Worm (Caenorhabditis elegans) whole organism, L4 larva: ENCODE results near the gene F32D8.1.

Source experiments
- F26F4.8 ChIP-seq: fragments of 200-800 bp; sonication (Bioruptor generic); conservative IDR thresholded peaks from 2 replicates; pipeline ENCODE4 v1.3.6; 2022; ENCODE audit warnings: missing genetic modification characterization, missing compliant biosample characterization
- F37D6.2 ChIP-seq: sonication (generic microtip); optimal IDR thresholded peaks from 2 replicates; lab custom pipeline; 2016; ENCODE audit warnings: mild to moderate bottlenecking, missing genetic modification characterization, missing compliant biosample characterization
- Y5F2A.4 ChIP-seq: fragments of 200-800 bp; sonication (Bioruptor generic); optimal IDR thresholded peaks from 2 replicates; lab custom pipeline; 2018; ENCODE audit warnings: mild to moderate bottlenecking, missing genetic modification characterization, missing compliant biosample characterization
- ZK337.2 ChIP-seq: fragments of 200-800 bp; sonication (Bioruptor generic); IDR thresholded peaks from 2 replicates; pipeline ENCODE4 v1.3.6; 2022; ENCODE audit warnings: missing genetic modification reagents, missing genetic modification characterization, missing compliant biosample characterization
- ZK546.5 ChIP-seq, 2 experiments: sonication (generic microtip); optimal IDR thresholded peaks; 2 replicates each; lab custom pipeline; 2017; ENCODE audit warnings: missing biosample characterization in 2 of 2, missing genetic modification characterization in 2 of 2
- aha-1 ChIP-seq: fragments of 150-350 bp; peaks from one replicate; lab custom pipeline; 2014; ENCODE audit warnings: missing biosample characterization, missing genetic modification characterization
- aly-2 ChIP-seq: sonication (generic microtip); optimal IDR thresholded peaks from 2 replicates; lab custom pipeline; 2018; ENCODE audit warnings: missing biosample characterization, missing genetic modification characterization
- ama-1 ChIP-seq: fragments of 150-350 bp; optimal IDR thresholded peaks from 2 replicates; lab custom pipeline; 2014; ENCODE audit warnings: inconsistent platforms, mixed read lengths
- ceh-20 ChIP-seq: fragments of 200-800 bp; sonication (Bioruptor generic); IDR thresholded peaks from 2 replicates; pipeline ENCODE4 v1.3.6; 2022; ENCODE audit warnings: missing genetic modification reagents, missing genetic modification characterization, missing compliant biosample characterization
- ceh-28 ChIP-seq: fragments of 150-350 bp; optimal IDR thresholded peaks from 2 replicates; lab custom pipeline; 2014; ENCODE audit warnings: missing biosample characterization, missing genetic modification reagents, missing genetic modification characterization
- cey-2 ChIP-seq: sonication (generic microtip); optimal IDR thresholded peaks from 3 replicates; lab custom pipeline; 2017; ENCODE audit warnings: missing genetic modification characterization, mild to moderate bottlenecking, missing compliant biosample characterization, antibody characterized with exemption, borderline replicate concordance; ENCODE audit not compliant: insufficient read depth
- daf-12 ChIP-seq: fragments of 150-350 bp; optimal IDR thresholded peaks from 2 replicates; lab custom pipeline; 2014; ENCODE audit warnings: missing biosample characterization, missing genetic modification reagents, missing genetic modification characterization
- daf-16 ChIP-seq, 3 experiments: sonication (generic microtip); optimal IDR thresholded peaks; 2 replicates each; lab custom pipeline; 2016 to 2017; ENCODE audit warnings: missing genetic modification characterization in 3 of 3, missing genetic modification reagents in 3 of 3, mild to moderate bottlenecking in 2 of 3, missing compliant biosample characterization in 2 of 3, missing biosample characterization in 1 of 3, moderate library complexity in 1 of 3
- daf-8 ChIP-seq: fragments of 200-800 bp; sonication (Bioruptor generic); IDR thresholded peaks from 2 replicates; pipeline ENCODE4 v1.3.6; 2022; ENCODE audit warnings: missing genetic modification characterization, missing compliant biosample characterization
- dmd-6 ChIP-seq: fragments of 200-800 bp; sonication (Bioruptor generic); IDR thresholded peaks from 2 replicates; pipeline ENCODE4 v1.3.6; 2022; ENCODE audit warnings: missing genetic modification reagents, missing genetic modification characterization, missing compliant biosample characterization
- dmd-8 ChIP-seq: fragments of 200-800 bp; sonication (Bioruptor generic); IDR thresholded peaks from 2 replicates; pipeline ENCODE4 v1.3.6; 2022; ENCODE audit warnings: missing genetic modification characterization, missing compliant biosample characterization
- dpl-1 ChIP-seq: fragments of 150-350 bp; optimal IDR thresholded peaks from 2 replicates; lab custom pipeline; 2014; ENCODE audit warnings: missing biosample characterization, missing genetic modification reagents, missing genetic modification characterization
- dve-1 ChIP-seq: sonication (generic microtip); optimal IDR thresholded peaks from 2 replicates; lab custom pipeline; 2017; ENCODE audit warnings: antibody characterized with exemption, mild to moderate bottlenecking, missing genetic modification characterization, missing compliant biosample characterization; ENCODE audit not compliant: insufficient read depth
- egl-27 ChIP-seq: sonication (generic microtip); optimal IDR thresholded peaks from 3 replicates; lab custom pipeline; 2017; ENCODE audit warnings: missing biosample characterization, missing genetic modification reagents, missing genetic modification characterization
- hlh-11 ChIP-seq: fragments of 200-800 bp; sonication (Bioruptor generic); optimal IDR thresholded peaks from 2 replicates; lab custom pipeline; 2018; ENCODE audit warnings: mild to moderate bottlenecking, missing genetic modification characterization, missing compliant biosample characterization
- hlh-30 ChIP-seq: sonication (generic microtip); optimal IDR thresholded peaks from 2 replicates; lab custom pipeline; 2017; ENCODE audit warnings: antibody characterized with exemption, mild to moderate bottlenecking, missing genetic modification characterization, missing compliant biosample characterization; ENCODE audit not compliant: insufficient read depth
- lim-7 ChIP-seq: fragments of 200-800 bp; sonication (Bioruptor generic); IDR thresholded peaks from 2 replicates; pipeline ENCODE4 v1.3.6; 2022; ENCODE audit warnings: missing genetic modification characterization, missing compliant biosample characterization
- lin-1 ChIP-seq: fragments of 200-800 bp; sonication (Bioruptor generic); IDR thresholded peaks from 2 replicates; pipeline ENCODE4 v1.3.6; 2022; ENCODE audit warnings: missing genetic modification reagents, missing genetic modification characterization, missing compliant biosample characterization
- lin-39 ChIP-seq: fragments of 150-350 bp; optimal IDR thresholded peaks from 2 replicates; lab custom pipeline; 2014; ENCODE audit warnings: missing biosample characterization, missing genetic modification reagents, missing genetic modification characterization
- lsy-2 ChIP-seq, 2 experiments: fragments of 150-350 bp in 1 of 2; sonication (generic microtip) in 1 of 2; optimal IDR thresholded peaks; 2 replicates each; lab custom pipeline; 2014 to 2017; ENCODE audit warnings: missing biosample characterization in 2 of 2, missing genetic modification characterization in 2 of 2
- mdl-1 ChIP-seq, 2 experiments: fragments of 150-350 bp in 1 of 2; sonication (generic microtip) in 1 of 2; optimal IDR thresholded peaks; 2 replicates each; lab custom pipeline; 2014 to 2017; ENCODE audit warnings: missing biosample characterization in 2 of 2, missing genetic modification characterization in 2 of 2
- mdt-29 ChIP-seq: fragments of 200-800 bp; sonication (Bioruptor generic); IDR thresholded peaks from 2 replicates; pipeline ENCODE4 v1.3.6; 2022; ENCODE audit warnings: missing genetic modification reagents, missing genetic modification characterization, missing compliant biosample characterization
- mxl-2 ChIP-seq: fragments of 200-800 bp; sonication (Bioruptor generic); conservative IDR thresholded peaks from 2 replicates; pipeline ENCODE4 v1.3.6; 2022; ENCODE audit warnings: missing genetic modification reagents, missing genetic modification characterization, missing compliant biosample characterization
- mxl-3 ChIP-seq: fragments of 200-800 bp; sonication (Bioruptor generic); optimal IDR thresholded peaks from 2 replicates; lab custom pipeline; 2018; ENCODE audit warnings: mild to moderate bottlenecking, missing genetic modification characterization, missing compliant biosample characterization
- nhr-10 ChIP-seq: fragments of 150-350 bp; optimal IDR thresholded peaks from 2 replicates; lab custom pipeline; 2014; ENCODE audit warnings: missing biosample characterization, missing genetic modification characterization
- nhr-102 ChIP-seq: sonication (generic microtip); optimal IDR thresholded peaks from 2 replicates; lab custom pipeline; 2016; ENCODE audit warnings: mild to moderate bottlenecking, missing genetic modification characterization, moderate library complexity, missing compliant biosample characterization
- nhr-25 ChIP-seq: sonication (generic microtip); optimal IDR thresholded peaks from 2 replicates; lab custom pipeline; 2017; ENCODE audit warnings: missing genetic modification characterization, mild to moderate bottlenecking, missing compliant biosample characterization, antibody characterized with exemption, moderate library complexity, borderline replicate concordance; ENCODE audit not compliant: insufficient read depth
- nhr-28 ChIP-seq: fragments of 150-350 bp; optimal IDR thresholded peaks from 2 replicates; lab custom pipeline; 2014; ENCODE audit warnings: missing biosample characterization, missing genetic modification characterization
- nhr-41 ChIP-seq: fragments of 200-800 bp; sonication (Bioruptor generic); IDR thresholded peaks from 2 replicates; pipeline ENCODE4 v1.3.6; 2022; ENCODE audit warnings: missing genetic modification reagents, missing genetic modification characterization, missing compliant biosample characterization
- nhr-48 ChIP-seq: sonication (generic microtip); optimal IDR thresholded peaks from 2 replicates; lab custom pipeline; 2016; ENCODE audit warnings: mild to moderate bottlenecking, missing genetic modification characterization, missing compliant biosample characterization
- nhr-76 ChIP-seq: fragments of 150-350 bp; optimal IDR thresholded peaks from 2 replicates; lab custom pipeline; 2014; ENCODE audit warnings: missing biosample characterization, missing genetic modification characterization
- php-3 ChIP-seq: fragments of 200-800 bp; sonication (Bioruptor generic); IDR thresholded peaks from 2 replicates; pipeline ENCODE4 v1.3.6; 2022; ENCODE audit warnings: missing genetic modification reagents, missing genetic modification characterization, missing compliant biosample characterization
- pqm-1 ChIP-seq: sonication (generic microtip); optimal IDR thresholded peaks from 2 replicates; lab custom pipeline; 2017; ENCODE audit warnings: missing biosample characterization, missing genetic modification characterization
- rbr-2 ChIP-seq: sonication (generic microtip); optimal IDR thresholded peaks from 2 replicates; lab custom pipeline; 2016; ENCODE audit warnings: missing genotype, missing genetic modification characterization, missing compliant biosample characterization
- sdz-12 ChIP-seq: fragments of 200-800 bp; sonication (Bioruptor generic); optimal IDR thresholded peaks from 2 replicates; lab custom pipeline; 2018; ENCODE audit warnings: mild to moderate bottlenecking, missing genetic modification characterization, missing compliant biosample characterization
- set-16 ChIP-seq: fragments of 200-800 bp; sonication (Bioruptor generic); IDR thresholded peaks from 2 replicates; pipeline ENCODE4 v1.3.6; 2022; ENCODE audit warnings: missing genetic modification reagents, missing genetic modification characterization, missing compliant biosample characterization
- unc-130 ChIP-seq: sonication (generic microtip); optimal IDR thresholded peaks from 2 replicates; lab custom pipeline; 2016; ENCODE audit warnings: missing genetic modification reagents, missing genetic modification characterization, missing compliant biosample characterization
- zag-1 ChIP-seq: fragments of 150-350 bp; optimal IDR thresholded peaks from 2 replicates; lab custom pipeline; 2014; ENCODE audit warnings: missing biosample characterization, missing genetic modification characterization
- zfp-2 ChIP-seq: sonication (generic microtip); optimal IDR thresholded peaks from 2 replicates; lab custom pipeline; 2016; ENCODE audit warnings: mild to moderate bottlenecking, missing genetic modification characterization, missing compliant biosample characterization
- zip-11 ChIP-seq: fragments of 200-800 bp; sonication (Bioruptor generic); IDR thresholded peaks from 2 replicates; pipeline ENCODE4 v1.3.6; 2022; ENCODE audit warnings: missing genetic modification characterization, missing compliant biosample characterization
- ztf-11 ChIP-seq: fragments of 150-350 bp; optimal IDR thresholded peaks from 2 replicates; lab custom pipeline; 2014; ENCODE audit warnings: missing biosample characterization, missing genetic modification characterization
- ztf-7 ChIP-seq: fragments of 150-350 bp; optimal IDR thresholded peaks from 2 replicates; lab custom pipeline; 2014; ENCODE audit warnings: missing biosample characterization, missing genetic modification characterization

F32D8.1 gene

DNA sequence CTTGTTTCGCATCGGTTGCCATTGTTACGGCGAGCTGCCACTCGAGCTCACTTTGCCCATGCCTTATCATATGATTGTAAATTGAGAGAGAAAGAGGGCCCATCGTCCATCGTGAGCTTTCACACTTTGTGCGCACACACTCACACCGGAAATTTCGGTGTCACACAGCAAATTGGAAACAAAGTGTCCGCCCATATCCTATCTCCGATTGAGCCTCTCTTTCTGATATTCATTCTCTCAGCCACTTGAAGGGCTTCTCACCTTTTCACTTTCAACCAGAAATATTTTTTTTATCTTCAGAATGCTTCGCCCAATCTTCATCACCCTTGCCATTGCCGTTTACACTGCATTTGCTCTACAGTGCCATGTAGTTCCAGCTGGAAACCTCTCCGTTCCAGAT, 48.9 kb downstream of the F32D8.1 start, which contains the start of gene F58B4.3:
TSS of gene F58B4.3 (plus strand) at position 301 of the 400 bp plus-strand sequence.
- TF ChIP-seq ama-1 (lab: Kevin White, UChicago) (no peak), mdl-1 (tag; optimal IDR thresholded peaks at IDR 0.05; lab: Kevin White, UChicago) (no peak), daf-16 (GFP tag; optimal IDR thresholded peaks at IDR 0.05; lab: Kevin White, UChicago) (no peak), daf-16 (tag; optimal IDR thresholded peaks at IDR 0.05; lab: Kevin White, UChicago) (no peak), hlh-30 (tag; lab: Kevin White, UChicago) (no peak), pqm-1 (tag; lab: Kevin White, UChicago) (no peak), lsy-2 (tag; optimal IDR thresholded peaks at IDR 0.05; lab: Kevin White, UChicago) (no peak)

DNA sequence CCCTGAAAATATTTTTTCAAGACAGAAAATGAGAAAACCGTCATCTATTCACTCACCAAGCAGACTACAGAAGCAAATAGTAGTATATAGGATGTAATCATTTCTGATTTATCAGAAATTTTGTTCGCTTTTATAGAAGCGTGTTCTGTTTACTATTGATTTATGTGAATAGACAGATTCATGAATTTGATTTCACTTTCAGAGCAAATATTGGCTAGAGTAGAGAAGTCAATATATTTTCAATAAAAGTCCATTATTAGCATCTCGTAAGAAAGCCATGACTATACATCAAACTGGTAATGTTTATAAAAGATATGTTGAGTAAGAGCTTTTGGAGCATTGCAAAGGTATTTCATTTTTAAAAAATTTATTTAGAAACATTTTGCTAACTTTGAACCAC, 50.6 kb downstream of the F32D8.1 start, which contains the start of gene scvp-1:
TSS of gene scvp-1 (minus strand) at position 101 of the 400 bp plus-strand sequence.
- no peak for TF ChIP-seq ZK546.5 (tag; optimal IDR thresholded peaks at IDR 0.05; lab: Kevin White, UChicago)
- no peak for TF ChIP-seq lin-39 (tag; lab: Kevin White, UChicago)
- no peak for TF ChIP-seq nhr-28 (tag; lab: Kevin White, UChicago)
- TF ChIP-seq nhr-41 (GFP tag; lab: Robert Waterston, UW), result no peak
- no peak for TF ChIP-seq nhr-25
- no peak for TF ChIP-seq daf-8 (GFP tag; lab: Robert Waterston, UW)
- no peak for TF ChIP-seq F26F4.8
- TF ChIP-seq php-3 (GFP tag; lab: Robert Waterston, UW), result no peak
- no peak for TF ChIP-seq Y5F2A.4 (GFP tag; lab: Kevin White, UChicago)
- TF ChIP-seq zfp-2, result no peak
- TF ChIP-seq aly-2 (tag; lab: Kevin White, UChicago), result no peak
- no peak for TF ChIP-seq mdt-29 (GFP tag; lab: Robert Waterston, UW)
- TF ChIP-seq lin-1 (GFP tag; lab: Robert Waterston, UW), result no peak
- TF ChIP-seq rbr-2 (tag; lab: Kevin White, UChicago), result no peak
- no peak for TF ChIP-seq ceh-28 (tag; lab: Kevin White, UChicago)
- TF ChIP-seq ceh-20 (GFP tag; lab: Robert Waterston, UW), result no peak
- TF ChIP-seq ZK337.2 (GFP tag; lab: Robert Waterston, UW), result no peak

- TF ChIP-seq daf-12 (tag; lab: Kevin White, UChicago) (no peak), dpl-1 (GFP tag; lab: Kevin White, UChicago) (no peak), zag-1 (tag; lab: Kevin White, UChicago) (no peak), daf-16 (GFP tag; optimal IDR thresholded peaks at IDR 0.05; lab: Kevin White, UChicago) (no peak), daf-16 (tag; optimal IDR thresholded peaks at IDR 0.05; lab: Kevin White, UChicago) (peak; percentile 49), ztf-7 (tag; lab: Kevin White, UChicago) (no peak), set-16 (no peak), sdz-12 (GFP tag; lab: Kevin White, UChicago) (no peak), aha-1 (peak; percentile 61), mxl-3 (GFP tag; lab: Kevin White, UChicago) (peak; percentile 32), ama-1 (lab: Kevin White, UChicago) (no peak), unc-130 (GFP tag; lab: Kevin White, UChicago) (no peak), nhr-28 (tag; lab: Kevin White, UChicago) (peak; percentile 34), ztf-11 (tag; lab: Kevin White, UChicago) (no peak), lim-7 (GFP tag; lab: Robert Waterston, UW) (no peak), hlh-30 (tag; lab: Kevin White, UChicago) (peak; percentile 17), mdt-29 (GFP tag; lab: Robert Waterston, UW) (no peak), dmd-8 (GFP tag; lab: Robert Waterston, UW) (no peak), dve-1 (tag; lab: Kevin White, UChicago) (no peak), ZK546.5 (tag; optimal IDR thresholded peaks at IDR 0.05; lab: Kevin White, UChicago) (no peak), dmd-6 (GFP tag; lab: Robert Waterston, UW) (peak; percentile 89), zip-11 (GFP tag; lab: Robert Waterston, UW) (no peak), mxl-2 (GFP tag; lab: Robert Waterston, UW) (no peak), nhr-76 (no peak), cey-2 (tag; lab: Kevin White, UChicago) (no peak), pqm-1 (tag; lab: Kevin White, UChicago) (peak; percentile 89), egl-27 (no peak), ceh-28 (tag; lab: Kevin White, UChicago) (no peak), nhr-102 (tag; lab: Kevin White, UChicago) (peak; percentile 3), hlh-11 (tag; lab: Kevin White, UChicago) (peak; percentile 73), nhr-48 (tag; lab: Kevin White, UChicago) (peak; percentile 7), F37D6.2 (tag; lab: Kevin White, UChicago) (no peak), nhr-10 (tag; lab: Kevin White, UChicago) (no peak)
These were observed 51.8 kb downstream of the F32D8.1 start, which contains the start of gene F58B4.5 for ce11 chrV:10932411-10932810. F58B4.5 (plus strand) TSS chrV:10932693.
